Fruit fly (Drosophila melanogaster) whole organism, pupa: Measurements from ENCODE around the gene Ctr1B.
A peak's percentile ranks its signal among the peaks of the same experiment; 100 is the strongest.

ENCODE experiments used
- CG10348 ChIP-seq: fragments of 200-800 bp; sonication (Bioruptor generic); IDR thresholded peaks from 2 replicates; pipeline ENCODE4 v1.3.6; 2022; ENCODE audit warnings: missing biosample characterization, missing genetic modification characterization
- CG13204 ChIP-seq: fragments of 200-800 bp; sonication (Bioruptor generic); optimal IDR thresholded peaks from 2 replicates; lab custom pipeline; 2018; ENCODE audit warnings: missing biosample characterization, mild to moderate bottlenecking, missing genetic modification characterization, moderate library complexity
- CG34367 ChIP-seq: fragments of 200-800 bp; sonication (Bioruptor generic); optimal IDR thresholded peaks from 2 replicates; lab custom pipeline; 2018; ENCODE audit warnings: missing biosample characterization, mild to moderate bottlenecking, missing genetic modification characterization
- CG4496 ChIP-seq: fragments of 200-800 bp; sonication (Bioruptor generic); IDR thresholded peaks from 3 replicates; pipeline ENCODE4 v1.3.6; 2022; ENCODE audit warnings: missing biosample characterization, missing genetic modification characterization
- CG8159 ChIP-seq: fragments of 200-800 bp; sonication (Bioruptor generic); optimal IDR thresholded peaks from 3 replicates; lab custom pipeline; 2018; ENCODE audit warnings: missing biosample characterization, mild to moderate bottlenecking, missing genetic modification characterization, moderate library complexity
- CG8301 ChIP-seq: fragments of 200-800 bp; sonication (Bioruptor generic); optimal IDR thresholded peaks from 2 replicates; lab custom pipeline; 2018; ENCODE audit warnings: missing biosample characterization, mild to moderate bottlenecking, missing genetic modification characterization
- D1 ChIP-seq: fragments of 200-800 bp; sonication (Bioruptor generic); optimal IDR thresholded peaks from 2 replicates; lab custom pipeline; 2018; ENCODE audit warnings: missing biosample characterization, mild to moderate bottlenecking, missing genetic modification characterization, moderate library complexity
- EcR ChIP-seq: fragments of 200-800 bp; sonication (Bioruptor generic); optimal IDR thresholded peaks from 3 replicates; lab custom pipeline; 2019; ENCODE audit warnings: missing biosample characterization, missing genetic modification characterization, mild to moderate bottlenecking, moderate library complexity, missing genetic modification reagents
- gl ChIP-seq: fragments of 200-800 bp; sonication (Bioruptor generic); optimal IDR thresholded peaks from 2 replicates; lab custom pipeline; 2018; ENCODE audit warnings: missing biosample characterization, mild to moderate bottlenecking, missing genetic modification characterization
- rn ChIP-seq: fragments of 200-800 bp; sonication (Bioruptor generic); IDR thresholded peaks from 2 replicates; pipeline ENCODE4 v1.3.6; 2022; ENCODE audit warnings: missing biosample characterization, missing genetic modification characterization

dm6 chr3R:8277494-8278293, 39.7 kb upstream of the Ctr1B start, which contains the start of gene ato:
- TF ChIP-seq rn (GFP tag; lab: Robert Waterston, UW) (no peak), CG13204 (GFP tag; lab: Kevin White, UChicago) (peak; percentile 18), CG10348 (GFP tag; lab: Robert Waterston, UW) (no peak), D1 (tag; lab: Kevin White, UChicago) (no peak), CG4496 (GFP tag; lab: Robert Waterston, UW) (no peak), EcR (GFP tag; lab: Kevin White, UChicago) (no peak), gl (no peak), CG8159 (tag; lab: Kevin White, UChicago) (no peak), CG8301 (tag; lab: Kevin White, UChicago) (no peak), CG34367 (no peak)
